Worm (Caenorhabditis elegans) whole organism, L3 larva: ENCODE results near the gene ZK121.2.

ENCODE experiments used
- snpc-4 ChIP-seq: fragments of 150-350 bp; optimal IDR thresholded peaks from 2 replicates; lab custom pipeline; 2014; ENCODE audit warnings: missing biosample characterization, missing genetic modification characterization
- ztf-11 ChIP-seq: fragments of 150-350 bp; optimal IDR thresholded peaks from 2 replicates; lab custom pipeline; 2014; ENCODE audit warnings: missing biosample characterization, missing genetic modification characterization

DNA sequence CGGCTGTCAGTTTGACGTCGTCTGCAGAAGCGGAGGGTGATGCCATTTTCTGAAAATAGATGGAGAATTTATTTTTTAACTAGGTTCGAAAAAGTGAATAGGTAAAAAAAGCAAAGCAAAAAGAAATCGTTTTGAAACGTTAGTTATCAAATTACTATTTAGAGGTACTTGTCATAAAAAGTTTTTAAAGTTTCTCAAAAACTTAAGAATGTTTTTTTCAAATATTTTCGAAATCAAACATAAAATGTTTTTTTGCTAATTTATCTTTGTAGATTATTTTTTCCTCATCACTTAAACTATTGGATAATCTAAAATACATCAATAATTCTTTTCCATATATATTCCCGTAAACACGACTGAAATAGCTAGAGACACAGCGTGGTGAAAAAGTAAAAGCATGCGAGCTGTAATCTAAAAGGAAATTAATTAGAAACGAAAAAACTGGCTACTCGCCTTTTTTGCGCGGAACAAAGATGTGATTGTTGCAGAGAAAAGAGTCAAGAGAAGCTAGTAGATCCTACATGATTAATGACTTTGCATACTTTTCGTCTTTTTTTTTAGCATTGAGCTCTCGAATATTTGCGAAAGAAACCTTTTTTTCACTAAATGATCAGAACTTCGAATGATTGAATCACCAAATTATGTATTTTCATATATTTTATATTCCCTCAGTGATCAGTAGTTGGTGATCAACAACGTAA lies 29.9 kb downstream of the ZK121.2 start, which contains the start of gene szy-2:
- TF ChIP-seq ztf-11 = no peak
- no peak for TF ChIP-seq snpc-4
